Worm (Caenorhabditis elegans) whole organism, mixed stage, embryonic: ENCODE results near the gene ZK896.1.

Experiments used
- bed-3 ChIP-seq: fragments of 200-800 bp; sonication (Bioruptor generic); optimal IDR thresholded peaks from 3 replicates; lab custom pipeline; 2018; ENCODE audit warnings: mild to moderate bottlenecking, missing genetic modification characterization, moderate library complexity, missing compliant biosample characterization
- ces-1 ChIP-seq: fragments of 150-350 bp; optimal IDR thresholded peaks from 2 replicates; lab custom pipeline; 2014; ENCODE audit warnings: missing biosample characterization, missing genetic modification reagents, missing genetic modification characterization
- elt-3 ChIP-seq: fragments of 150-350 bp; optimal IDR thresholded peaks from 2 replicates; lab custom pipeline; 2014; ENCODE audit warnings: missing biosample characterization, missing genetic modification characterization
- nhr-12 ChIP-seq: fragments of 150-350 bp; optimal IDR thresholded peaks from 2 replicates; lab custom pipeline; 2014; ENCODE audit warnings: missing biosample characterization, missing genetic modification characterization
- nhr-2 ChIP-seq: fragments of 150-350 bp; optimal IDR thresholded peaks from 2 replicates; lab custom pipeline; 2014; ENCODE audit warnings: missing biosample characterization, missing genetic modification characterization

ce11 chrIV:12924332-12924731 is 49.2 kb upstream of the ZK896.1 start, which contains the start of gene srlf-4:
- TF ChIP-seq nhr-12 (tag; lab: Kevin White, UChicago): no peak
- TF ChIP-seq ces-1 (GFP tag; lab: Kevin White, UChicago): no peak
- TF ChIP-seq bed-3 (GFP tag; lab: Kevin White, UChicago): no peak
- no peak for TF ChIP-seq nhr-2 (tag; lab: Kevin White, UChicago)
- TF ChIP-seq elt-3: no peak
